Worm (Caenorhabditis elegans) whole organism, L4/young adult: ENCODE results near the gene sre-13.

Experiments used
- dao-5 ChIP-seq: sonication (generic microtip); optimal IDR thresholded peaks from 2 replicates; lab custom pipeline; 2016; ENCODE audit warnings: missing genotype, missing genetic modification characterization, moderate library complexity, missing compliant biosample characterization
- him-1 ChIP-seq: sonication (generic microtip); optimal IDR thresholded peaks from 2 replicates; lab custom pipeline; 2016; ENCODE audit warnings: missing genotype, missing genetic modification reagents, missing genetic modification characterization, missing compliant biosample characterization

ce11 chrII:14605026-14605425 is 31.6 kb downstream of the sre-13 start:
- TF ChIP-seq him-1 (no peak), dao-5 (tag; lab: Kevin White, UChicago) (no peak)
